Worm (Caenorhabditis elegans) whole organism, mixed stage, embryonic: ENCODE measurements around the gene ule-2.

ENCODE experiments used
- bed-3 ChIP-seq: fragments of 200-800 bp; sonication (Bioruptor generic); optimal IDR thresholded peaks from 3 replicates; lab custom pipeline; 2018; ENCODE audit warnings: mild to moderate bottlenecking, missing genetic modification characterization, moderate library complexity, missing compliant biosample characterization
- blmp-1 ChIP-seq: fragments of 150-350 bp; optimal IDR thresholded peaks from 2 replicates; lab custom pipeline; 2014; ENCODE audit warnings: missing biosample characterization, missing genetic modification characterization
- drap-1 ChIP-seq: fragments of 200-800 bp; sonication (Bioruptor generic); optimal IDR thresholded peaks from 3 replicates; lab custom pipeline; 2018; ENCODE audit warnings: mild to moderate bottlenecking, missing genetic modification characterization, missing compliant biosample characterization
- elt-1 ChIP-seq: sonication (generic microtip); optimal IDR thresholded peaks from 2 replicates; lab custom pipeline; 2017; ENCODE audit warnings: missing genetic modification characterization, mild to moderate bottlenecking, missing compliant biosample characterization, antibody characterized with exemption, moderate library complexity, borderline replicate concordance; ENCODE audit not compliant: insufficient read depth
- elt-3 ChIP-seq: fragments of 150-350 bp; optimal IDR thresholded peaks from 2 replicates; lab custom pipeline; 2014; ENCODE audit warnings: missing biosample characterization, missing genetic modification characterization
- lin-13 ChIP-seq: fragments of 150-350 bp; optimal IDR thresholded peaks from 2 replicates; lab custom pipeline; 2014; ENCODE audit warnings: missing biosample characterization, missing genetic modification characterization
- lsy-2 ChIP-seq: fragments of 150-350 bp; optimal IDR thresholded peaks from 2 replicates; lab custom pipeline; 2014; ENCODE audit warnings: missing biosample characterization, missing genetic modification characterization
- mls-2 ChIP-seq: sonication (generic microtip); optimal IDR thresholded peaks from 2 replicates; lab custom pipeline; 2016; ENCODE audit warnings: mild to moderate bottlenecking, missing genetic modification characterization, moderate library complexity, missing compliant biosample characterization
- nhr-12 ChIP-seq: fragments of 150-350 bp; optimal IDR thresholded peaks from 2 replicates; lab custom pipeline; 2014; ENCODE audit warnings: missing biosample characterization, missing genetic modification characterization
- nhr-2 ChIP-seq: fragments of 150-350 bp; optimal IDR thresholded peaks from 2 replicates; lab custom pipeline; 2014; ENCODE audit warnings: missing biosample characterization, missing genetic modification characterization
- nhr-237 ChIP-seq: fragments of 150-350 bp; optimal IDR thresholded peaks from 2 replicates; lab custom pipeline; 2014; ENCODE audit warnings: missing biosample characterization, missing genetic modification characterization
- snpc-4 ChIP-seq: fragments of 150-350 bp; optimal IDR thresholded peaks from 2 replicates; lab custom pipeline; 2014; ENCODE audit warnings: missing biosample characterization, missing genetic modification characterization
- unc-62 ChIP-seq: fragments of 150-350 bp; optimal IDR thresholded peaks from 2 replicates; lab custom pipeline; 2014; ENCODE audit warnings: missing biosample characterization, missing genetic modification reagents, missing genetic modification characterization
- ztf-11 ChIP-seq: fragments of 150-350 bp; optimal IDR thresholded peaks from 2 replicates; lab custom pipeline; 2014; ENCODE audit warnings: missing biosample characterization, missing genetic modification characterization

DNA sequence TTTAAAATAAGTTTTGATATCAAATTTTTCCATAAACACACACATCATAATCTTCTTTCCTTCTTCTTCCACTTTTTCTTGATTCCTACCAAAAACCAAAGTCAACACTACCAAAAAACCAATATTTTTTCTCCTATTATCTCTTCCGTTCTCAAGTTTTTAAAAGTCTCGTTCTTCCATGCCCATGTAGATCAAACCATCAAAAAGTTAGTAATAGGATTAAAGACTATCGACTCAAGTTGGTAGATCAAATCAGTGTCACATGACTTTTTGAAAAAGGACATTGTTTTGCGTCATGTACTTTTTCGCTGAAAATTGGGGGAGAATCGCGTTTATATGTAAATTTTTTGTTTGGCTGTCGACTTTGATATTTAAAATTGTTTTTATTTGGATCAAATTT is 31.9 kb upstream of the ule-2 start:
- no peak for TF ChIP-seq elt-3 (tag; lab: Kevin White, UChicago)
- no peak for TF ChIP-seq unc-62
- TF ChIP-seq elt-1 (tag; lab: Kevin White, UChicago), result no peak
- TF ChIP-seq drap-1 (GFP tag; lab: Kevin White, UChicago), result no peak
- no peak for TF ChIP-seq snpc-4 (tag; lab: Kevin White, UChicago)
- no peak for TF ChIP-seq lsy-2
- no peak for TF ChIP-seq blmp-1 (tag; lab: Kevin White, UChicago)
- no peak for TF ChIP-seq mls-2
- no peak for TF ChIP-seq bed-3 (GFP tag; lab: Kevin White, UChicago)
- no peak for TF ChIP-seq nhr-12 (tag; lab: Kevin White, UChicago)
- TF ChIP-seq nhr-237 (tag; lab: Kevin White, UChicago), result no peak
- TF ChIP-seq nhr-2 (tag; lab: Kevin White, UChicago), result no peak
- no peak for TF ChIP-seq lin-13 (tag; lab: Kevin White, UChicago)
- no peak for TF ChIP-seq ztf-11 (tag; lab: Kevin White, UChicago)
